Fruit fly (Drosophila melanogaster) Kc167 (cell line): ENCODE data around the gene CG8136.

Experiments
- Sin3A ChIP-seq: fragments of >200 bp; optimal IDR thresholded peaks from 2 replicates; lab custom pipeline; 2018; ENCODE audit warnings: missing external identifiers
- insv ChIP-seq: fragments of >200 bp; optimal IDR thresholded peaks from 3 replicates; lab custom pipeline; 2018; ENCODE audit warnings: missing external identifiers
- psq ChIP-seq: fragments of >200 bp; optimal IDR thresholded peaks from 2 replicates; lab custom pipeline; 2017; ENCODE audit warnings: missing external identifiers
- ttk ChIP-seq: sonication (Bioruptor generic); optimal IDR thresholded peaks from 2 replicates; lab custom pipeline; 2017; ENCODE audit warnings: missing external identifiers

- TF ChIP-seq insv: no peak
- no peak for TF ChIP-seq ttk (lab: Kevin White, UChicago)
- no peak for TF ChIP-seq Sin3A (lab: Kevin White, UChicago)
- no peak for TF ChIP-seq psq
Observed at dm6 chr3R:8715851-8716550, 5.2 kb upstream of the CG8136 start, which contains the start of gene TMEM216.
